Fruit fly (Drosophila melanogaster) whole organism, embryonic: ENCODE measurements around the gene CG33702.

Experiments used
- CG11456 ChIP-seq: fragments of 200-800 bp; sonication (Bioruptor generic); IDR thresholded peaks from 3 replicates; pipeline ENCODE4 v1.3.6; 2022; ENCODE audit warnings: missing biosample characterization, missing genetic modification characterization
- CG12236 ChIP-seq: fragments of 200-800 bp; sonication (Bioruptor generic); optimal IDR thresholded peaks from 2 replicates; lab custom pipeline; 2016; ENCODE audit warnings: missing biosample characterization, missing genetic modification characterization
- CG12299 ChIP-seq: fragments of 200-800 bp; sonication (Bioruptor generic); optimal IDR thresholded peaks from 2 replicates; lab custom pipeline; 2018; ENCODE audit warnings: missing biosample characterization, mild to moderate bottlenecking, missing genetic modification characterization
- CG1233 ChIP-seq: fragments of 200-800 bp; sonication (Bioruptor generic); optimal IDR thresholded peaks from 4 replicates; lab custom pipeline; 2018; ENCODE audit warnings: missing biosample characterization, mild to moderate bottlenecking, missing genetic modification characterization
- CG13287 ChIP-seq: fragments of 200-800 bp; sonication (Bioruptor generic); IDR thresholded peaks from 2 replicates; pipeline ENCODE4 v1.3.6; 2022; ENCODE audit warnings: missing biosample characterization, missing genetic modification characterization; ENCODE audit not compliant: partially characterized antibody
- CG14710 ChIP-seq: fragments of 200-800 bp; sonication (Bioruptor generic); optimal IDR thresholded peaks from 3 replicates; lab custom pipeline; 2019; ENCODE audit warnings: missing biosample characterization, mild to moderate bottlenecking, missing genetic modification characterization, moderate library complexity
- CG1602 ChIP-seq: fragments of 200-800 bp; sonication (Bioruptor generic); optimal IDR thresholded peaks from 3 replicates; lab custom pipeline; 2016; ENCODE audit warnings: missing biosample characterization, missing genetic modification characterization
- CG17361 ChIP-seq: fragments of 200-800 bp; sonication (Bioruptor generic); IDR thresholded peaks from 3 replicates; pipeline ENCODE4 v1.3.6; 2022; ENCODE audit warnings: missing biosample characterization, missing genetic modification characterization
- CG17385 ChIP-seq: fragments of 200-800 bp; sonication (Bioruptor generic); optimal IDR thresholded peaks from 3 replicates; lab custom pipeline; 2018; ENCODE audit warnings: missing biosample characterization, mild to moderate bottlenecking, missing genetic modification characterization
- CG1792 ChIP-seq: fragments of 200-800 bp; sonication (Bioruptor generic); optimal IDR thresholded peaks from 2 replicates; lab custom pipeline; 2016; ENCODE audit warnings: missing biosample characterization, missing genetic modification characterization
- CG18619 ChIP-seq: fragments of 200-800 bp; sonication (Bioruptor generic); optimal IDR thresholded peaks from 3 replicates; lab custom pipeline; 2017; ENCODE audit warnings: missing biosample characterization, mild to moderate bottlenecking, missing genetic modification characterization
- CG2116 ChIP-seq: fragments of 200-800 bp; sonication (Bioruptor generic); optimal IDR thresholded peaks from 3 replicates; lab custom pipeline; 2018; ENCODE audit warnings: missing biosample characterization, mild to moderate bottlenecking, missing genetic modification characterization
- CG2889 ChIP-seq: fragments of 200-800 bp; sonication (Bioruptor generic); IDR thresholded peaks from 3 replicates; pipeline ENCODE4 v1.3.6; 2022; ENCODE audit warnings: missing biosample characterization, missing genetic modification characterization
- CG34376 ChIP-seq: fragments of 200-800 bp; sonication (Bioruptor generic); optimal IDR thresholded peaks from 2 replicates; lab custom pipeline; 2018; ENCODE audit warnings: missing biosample characterization, mild to moderate bottlenecking, missing genetic modification characterization
- CG42726 ChIP-seq: fragments of 200-800 bp; sonication (Bioruptor generic); IDR thresholded peaks from 2 replicates; pipeline ENCODE4 v1.3.6; 2022; ENCODE audit warnings: missing biosample characterization, missing genetic modification characterization; ENCODE audit not compliant: partially characterized antibody
- CG4328 ChIP-seq: fragments of 200-800 bp; sonication (Bioruptor generic); optimal IDR thresholded peaks from 3 replicates; lab custom pipeline; 2017; ENCODE audit warnings: missing biosample characterization, missing genetic modification reagents, missing genetic modification characterization
- CG7271 ChIP-seq: fragments of 200-800 bp; sonication (Bioruptor generic); optimal IDR thresholded peaks from 2 replicates; lab custom pipeline; 2018; ENCODE audit warnings: missing biosample characterization, mild to moderate bottlenecking, missing genetic modification characterization, moderate library complexity
- CG7745 ChIP-seq: fragments of 200-800 bp; sonication (Bioruptor generic); optimal IDR thresholded peaks from 2 replicates; lab custom pipeline; 2018; ENCODE audit warnings: missing biosample characterization, mild to moderate bottlenecking, missing genetic modification characterization, moderate library complexity
- CG7987 ChIP-seq: fragments of 200-800 bp; sonication (Bioruptor generic); optimal IDR thresholded peaks from 2 replicates; lab custom pipeline; 2018; ENCODE audit warnings: missing biosample characterization, mild to moderate bottlenecking, missing genetic modification characterization, moderate library complexity
- CG8281 ChIP-seq: fragments of 200-800 bp; sonication (Bioruptor generic); optimal IDR thresholded peaks from 2 replicates; lab custom pipeline; 2018; ENCODE audit warnings: missing biosample characterization, mild to moderate bottlenecking, missing genetic modification characterization, moderate library complexity
- Hmr ChIP-seq: fragments of 200-800 bp; sonication (Bioruptor generic); optimal IDR thresholded peaks from 3 replicates; lab custom pipeline; 2017; ENCODE audit warnings: mild to moderate bottlenecking, missing biosample characterization, missing genetic modification reagents, missing genetic modification characterization
- Kr ChIP-seq: fragments of 200-800 bp; sonication (Bioruptor generic); optimal IDR thresholded peaks from 2 replicates; lab custom pipeline; 2017; ENCODE audit warnings: missing biosample characterization, mild to moderate bottlenecking, missing genetic modification characterization
- Med ChIP-seq: fragments of 200-800 bp; sonication (Bioruptor generic); peaks from one replicate; lab custom pipeline; 2016; ENCODE audit warnings: missing biosample characterization, missing genetic modification characterization, mild to moderate bottlenecking, inconsistent platforms, moderate library complexity
- Mrtf ChIP-seq: fragments of 200-800 bp; sonication (Bioruptor generic); IDR thresholded peaks from 3 replicates; pipeline ENCODE4 v1.3.6; 2022; ENCODE audit warnings: missing biosample characterization, missing genetic modification characterization
- NK7.1 ChIP-seq: fragments of 200-800 bp; sonication (Bioruptor generic); optimal IDR thresholded peaks from 3 replicates; lab custom pipeline; 2016; ENCODE audit warnings: missing biosample characterization, missing genetic modification characterization
- Pdp1 ChIP-seq, 2 experiments: fragments of 200-800 bp; sonication (Bioruptor generic); optimal IDR thresholded peaks; 3 replicates each; lab custom pipeline; 2016; ENCODE audit warnings: missing biosample characterization in 2 of 2, missing genetic modification characterization in 2 of 2, mild to moderate bottlenecking in 1 of 2, moderate library complexity in 1 of 2
- bigmax ChIP-seq: fragments of 200-800 bp; sonication (Bioruptor generic); optimal IDR thresholded peaks from 2 replicates; lab custom pipeline; 2018; ENCODE audit warnings: missing biosample characterization, mild to moderate bottlenecking, missing genetic modification characterization
- btn ChIP-seq: fragments of 200-800 bp; sonication (Bioruptor generic); optimal IDR thresholded peaks from 2 replicates; lab custom pipeline; 2016; ENCODE audit warnings: missing biosample characterization, missing genetic modification characterization
- chinmo ChIP-seq: fragments of 200-800 bp; sonication (Bioruptor generic); IDR thresholded peaks from 4 replicates; pipeline ENCODE4 v1.3.6; 2022; ENCODE audit warnings: missing biosample characterization, missing genetic modification characterization; ENCODE audit not compliant: partially characterized antibody
- dan ChIP-seq: fragments of 200-800 bp; sonication (Bioruptor generic); IDR thresholded peaks from 2 replicates; pipeline ENCODE4 v1.3.6; 2022; ENCODE audit warnings: missing biosample characterization, missing genetic modification characterization
- dmrt99B ChIP-seq: fragments of 200-800 bp; sonication (Bioruptor generic); optimal IDR thresholded peaks from 2 replicates; lab custom pipeline; 2018; ENCODE audit warnings: missing biosample characterization, mild to moderate bottlenecking, missing genetic modification characterization, moderate library complexity
- ems ChIP-seq: fragments of 200-800 bp; sonication (Bioruptor generic); optimal IDR thresholded peaks from 3 replicates; lab custom pipeline; 2016; ENCODE audit warnings: missing biosample characterization, missing genetic modification characterization
- fu2 ChIP-seq: fragments of 200-800 bp; sonication (Bioruptor generic); optimal IDR thresholded peaks from 2 replicates; lab custom pipeline; 2016; ENCODE audit warnings: missing biosample characterization, missing genetic modification characterization
- inv ChIP-seq: fragments of 200-800 bp; sonication (Bioruptor generic); IDR thresholded peaks from 2 replicates; pipeline ENCODE4 v1.3.6; 2022; ENCODE audit warnings: missing biosample characterization, missing genetic modification characterization; ENCODE audit not compliant: partially characterized antibody
- jing ChIP-seq: fragments of 200-800 bp; sonication (Bioruptor generic); optimal IDR thresholded peaks from 2 replicates; lab custom pipeline; 2018; ENCODE audit warnings: missing biosample characterization, mild to moderate bottlenecking, missing genetic modification characterization
- kay ChIP-seq: fragments of 200-800 bp; sonication (Bioruptor generic); optimal IDR thresholded peaks from 2 replicates; lab custom pipeline; 2016; ENCODE audit warnings: missing biosample characterization, missing genetic modification characterization
- lbe ChIP-seq: fragments of 200-800 bp; sonication (Bioruptor generic); optimal IDR thresholded peaks from 2 replicates; lab custom pipeline; 2016; ENCODE audit warnings: missing biosample characterization, mild to moderate bottlenecking, missing genetic modification characterization
- pfk ChIP-seq: fragments of 200-800 bp; sonication (Bioruptor generic); optimal IDR thresholded peaks from 2 replicates; lab custom pipeline; 2018; ENCODE audit warnings: missing biosample characterization, mild to moderate bottlenecking, missing genetic modification characterization, moderate library complexity
- salm ChIP-seq: fragments of 200-800 bp; sonication (Bioruptor generic); optimal IDR thresholded peaks from 2 replicates; lab custom pipeline; 2018; ENCODE audit warnings: missing biosample characterization, mild to moderate bottlenecking, missing genetic modification characterization
- sd ChIP-seq: fragments of 200-800 bp; sonication (Bioruptor generic); optimal IDR thresholded peaks from 3 replicates; lab custom pipeline; 2018; ENCODE audit warnings: missing biosample characterization, mild to moderate bottlenecking, missing genetic modification characterization, moderate library complexity
- slbo ChIP-seq: fragments of 200-800 bp; sonication (Bioruptor generic); IDR thresholded peaks from 2 replicates; pipeline ENCODE4 v1.3.6; 2022; ENCODE audit warnings: missing biosample characterization, missing genetic modification characterization
- so ChIP-seq: fragments of 200-800 bp; sonication (Bioruptor generic); IDR thresholded peaks from 3 replicates; pipeline ENCODE4 v1.3.6; 2022; ENCODE audit warnings: missing biosample characterization, missing genetic modification characterization
- tap ChIP-seq: fragments of 200-800 bp; optimal IDR thresholded peaks from 3 replicates; lab custom pipeline; 2019; ENCODE audit warnings: missing biosample characterization, mild to moderate bottlenecking, missing genetic modification characterization, moderate library complexity
- trh ChIP-seq: fragments of 200-800 bp; sonication (Bioruptor generic); optimal IDR thresholded peaks from 2 replicates; lab custom pipeline; 2016; ENCODE audit warnings: missing biosample characterization, missing genetic modification characterization
- usp ChIP-seq: fragments of >200 bp; optimal IDR thresholded peaks from 2 replicates; lab custom pipeline; 2017; ENCODE audit warnings: missing biosample characterization, missing genetic modification characterization
- vnd ChIP-seq: fragments of 200-800 bp; sonication (Bioruptor generic); IDR thresholded peaks from 3 replicates; pipeline ENCODE4 v1.3.6; 2022; ENCODE audit warnings: missing biosample characterization, missing genetic modification characterization; ENCODE audit not compliant: partially characterized antibody
- zfh2 ChIP-seq: fragments of 200-800 bp; sonication (Bioruptor generic); optimal IDR thresholded peaks from 2 replicates; lab custom pipeline; 2016; ENCODE audit warnings: missing biosample characterization, missing genetic modification characterization

CG33702 gene

DNA sequence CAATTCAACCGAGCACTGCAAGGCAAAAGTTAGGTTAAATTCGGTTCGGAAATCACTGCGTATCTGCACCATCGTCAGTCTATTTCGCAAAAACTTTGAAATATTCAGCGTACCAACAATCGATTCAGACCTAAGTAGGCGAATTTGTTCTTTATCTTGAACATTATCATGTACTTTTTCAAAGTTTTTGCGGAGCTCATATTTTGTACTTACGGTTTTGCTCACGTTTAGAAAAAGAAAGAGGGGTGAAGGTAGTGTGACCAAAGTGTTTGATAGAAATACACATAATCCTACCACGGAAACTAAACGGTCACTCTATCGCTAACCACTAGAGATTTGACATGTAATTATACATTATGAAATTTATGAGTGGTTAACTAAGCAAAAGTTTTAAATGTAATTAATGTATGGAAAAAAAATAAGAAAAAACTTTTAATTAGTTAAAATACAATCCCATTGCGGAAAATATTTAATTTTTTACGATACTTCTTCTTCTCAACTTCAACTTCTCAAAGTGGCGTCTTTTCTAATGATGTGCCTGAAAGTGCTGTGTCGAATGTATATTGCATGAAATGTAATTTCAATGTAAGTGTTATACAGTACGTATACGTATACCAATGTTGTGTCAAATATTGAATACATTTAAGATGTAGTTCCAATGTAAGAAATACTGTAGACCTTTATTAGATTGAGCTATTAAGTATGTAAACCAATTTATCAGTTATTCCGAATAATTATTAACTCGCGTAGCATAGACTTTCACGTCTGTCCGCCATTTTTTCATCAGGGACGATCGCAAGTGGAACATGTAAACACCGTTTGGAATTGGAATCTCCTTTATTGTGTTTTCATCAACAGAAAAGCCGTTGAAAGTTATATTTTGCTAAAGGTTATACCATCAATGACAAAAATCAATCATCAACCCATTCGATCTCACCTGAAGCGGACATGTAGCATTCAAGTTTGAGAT, 1.6 kb downstream of the CG33702 start, which contains the start of gene RpS9 (continued):
- TF ChIP-seq CG2116 (GFP tag; lab: Kevin White, UChicago) (peak; percentile 28), slbo (GFP tag; lab: Robert Waterston, UW) (no peak), CG34376 (GFP tag; lab: Kevin White, UChicago) (peak; percentile 75), CG7745 (tag; lab: Kevin White, UChicago) (peak; percentile 8), dmrt99B (tag; lab: Kevin White, UChicago) (peak; percentile 13), btn (GFP tag; lab: Kevin White, UChicago) (no peak), fu2 (GFP tag; lab: Kevin White, UChicago) (no peak), CG1602 (GFP tag; lab: Kevin White, UChicago) (no peak), CG11456 (GFP tag; lab: Robert Waterston, UW) (no peak), usp (no peak), CG17385 (GFP tag; lab: Kevin White, UChicago) (peak; percentile 36), inv (no peak), CG7271 (peak; percentile 20), CG42726 (GFP tag; lab: Robert Waterston, UW) (no peak), CG12236 (no peak), NK7.1 (no peak), Hmr (GFP tag; lab: Kevin White, UChicago) (peak; percentile 46), trh (GFP tag; lab: Kevin White, UChicago) (no peak), CG8281 (tag; lab: Kevin White, UChicago) (no peak), Med (peak; percentile 73), CG4328 (GFP tag; lab: Kevin White, UChicago) (no peak), ems (no peak), CG17361 (GFP tag; lab: Robert Waterston, UW) (peak; percentile 44; the same call in 1 of the 3 replicates), CG13287 (no peak; the same call in 1 of the 2 replicates), tap (no peak), CG12299 (tag; lab: Kevin White, UChicago) (no peak), Kr (GFP tag; lab: Kevin White, UChicago) (no peak), lbe (GFP tag; lab: Kevin White, UChicago) (no peak), CG14710 (tag; lab: Kevin White, UChicago) (peak; percentile 53), vnd (GFP tag; lab: Robert Waterston, UW) (no peak), CG1792 (no peak), CG1233 (GFP tag; lab: Kevin White, UChicago) (no peak), pfk (peak; percentile 70), CG7987 (GFP tag; lab: Kevin White, UChicago) (no peak), Mrtf (GFP tag; lab: Robert Waterston, UW) (no peak), salm (tag; lab: Kevin White, UChicago) (peak; percentile 19), zfh2 (GFP tag; lab: Kevin White, UChicago) (no peak), jing (GFP tag; lab: Kevin White, UChicago) (no peak), so (0 out of 3 replicates have a peak, but pooled peaks have one; percentile 44), Pdp1 (GFP tag; optimal IDR thresholded peaks at IDR 0.05; lab: Kevin White, UChicago) (no peak), CG18619 (GFP tag; lab: Kevin White, UChicago) (peak; percentile 20), chinmo (GFP tag; lab: Robert Waterston, UW) (no peak), sd (tag; lab: Kevin White, UChicago) (no peak), CG2889 (GFP tag; lab: Robert Waterston, UW) (no peak), kay (GFP tag; lab: Kevin White, UChicago) (no peak), dan (GFP tag; lab: Robert Waterston, UW) (no peak), bigmax (peak; percentile 99)
